Worm (Caenorhabditis elegans) whole organism, young adult: ENCODE measurements around the gene gur-3.

Experiments
- B0019.2 ChIP-seq: fragments of 200-800 bp; sonication (Bioruptor generic); conservative IDR thresholded peaks from 2 replicates; pipeline ENCODE4 v1.3.6; 2022; ENCODE audit warnings: missing genetic modification reagents, missing genetic modification characterization, missing compliant biosample characterization
- B0336.3 ChIP-seq: fragments of 200-800 bp; sonication (Bioruptor generic); IDR thresholded peaks from 2 replicates; pipeline ENCODE4 v1.3.6; 2022; ENCODE audit warnings: missing genetic modification characterization, missing compliant biosample characterization
- C17E4.6 ChIP-seq: fragments of 200-800 bp; sonication (Bioruptor generic); IDR thresholded peaks from 2 replicates; pipeline ENCODE4 v1.3.6; 2022; ENCODE audit warnings: missing genetic modification reagents, missing genetic modification characterization, missing compliant biosample characterization
- F22D6.2 ChIP-seq: sonication (generic microtip); optimal IDR thresholded peaks from 2 replicates; lab custom pipeline; 2016; ENCODE audit warnings: mild to moderate bottlenecking, missing genetic modification characterization, missing compliant biosample characterization
- F39B2.1 ChIP-seq: fragments of 200-800 bp; sonication (Bioruptor generic); IDR thresholded peaks from 2 replicates; pipeline ENCODE4 v1.3.6; 2022; ENCODE audit warnings: missing genetic modification reagents, missing genetic modification characterization, missing compliant biosample characterization
- F52B5.7 ChIP-seq: sonication (generic microtip); optimal IDR thresholded peaks from 2 replicates; lab custom pipeline; 2016; ENCODE audit warnings: mild to moderate bottlenecking, missing genetic modification characterization, missing compliant biosample characterization
- K12H6.12 ChIP-seq: fragments of 200-800 bp; sonication (Bioruptor generic); optimal IDR thresholded peaks from 2 replicates; lab custom pipeline; 2018; ENCODE audit warnings: mild to moderate bottlenecking, missing genetic modification characterization, missing compliant biosample characterization
- T26A5.8 ChIP-seq: sonication (generic microtip); optimal IDR thresholded peaks from 2 replicates; lab custom pipeline; 2016; ENCODE audit warnings: missing genetic modification characterization, missing compliant biosample characterization
- Y53F4B.3 ChIP-seq: fragments of 200-800 bp; sonication (Bioruptor generic); IDR thresholded peaks from 2 replicates; pipeline ENCODE4 v1.3.6; 2022; ENCODE audit warnings: missing genetic modification reagents, missing genetic modification characterization, missing compliant biosample characterization
- Y95B8A.8 ChIP-seq: fragments of 200-800 bp; sonication (Bioruptor generic); IDR thresholded peaks from 2 replicates; pipeline ENCODE4 v1.3.6; 2022; ENCODE audit warnings: missing genetic modification reagents, missing genetic modification characterization, missing compliant biosample characterization
- akir-1 ChIP-seq: fragments of 200-800 bp; sonication (Bioruptor generic); optimal IDR thresholded peaks from 2 replicates; lab custom pipeline; 2018; ENCODE audit warnings: mild to moderate bottlenecking, missing genetic modification characterization, moderate library complexity, missing compliant biosample characterization
- aptf-2 ChIP-seq: fragments of 200-800 bp; sonication (Bioruptor generic); conservative IDR thresholded peaks from 2 replicates; pipeline ENCODE4 v1.3.6; 2022; ENCODE audit warnings: missing genetic modification reagents, missing genetic modification characterization, missing compliant biosample characterization
- attf-5 ChIP-seq: fragments of 200-800 bp; sonication (Bioruptor generic); optimal IDR thresholded peaks from 2 replicates; lab custom pipeline; 2018; ENCODE audit warnings: mild to moderate bottlenecking, missing genetic modification characterization, missing compliant biosample characterization
- ccch-3 ChIP-seq: fragments of 200-800 bp; sonication (Bioruptor generic); optimal IDR thresholded peaks from 2 replicates; lab custom pipeline; 2018; ENCODE audit warnings: mild to moderate bottlenecking, missing genetic modification characterization, missing compliant biosample characterization
- ceh-100 ChIP-seq: fragments of 200-800 bp; sonication (Bioruptor generic); IDR thresholded peaks from 2 replicates; pipeline ENCODE4 v1.3.6; 2022; ENCODE audit warnings: missing genetic modification reagents, missing genetic modification characterization, missing compliant biosample characterization
- ceh-27 ChIP-seq: fragments of 200-800 bp; sonication (Bioruptor generic); optimal IDR thresholded peaks from 2 replicates; lab custom pipeline; 2018; ENCODE audit warnings: mild to moderate bottlenecking, missing genetic modification characterization, moderate library complexity, missing compliant biosample characterization
- ceh-91 ChIP-seq: fragments of 200-800 bp; sonication (Bioruptor generic); IDR thresholded peaks from 2 replicates; pipeline ENCODE4 v1.3.6; 2022; ENCODE audit warnings: missing genetic modification reagents, missing genetic modification characterization, missing compliant biosample characterization
- chd-7 ChIP-seq: sonication (generic microtip); optimal IDR thresholded peaks from 2 replicates; lab custom pipeline; 2016; ENCODE audit warnings: mild to moderate bottlenecking, missing genetic modification characterization, moderate library complexity, missing compliant biosample characterization
- die-1 ChIP-seq: sonication (generic microtip); optimal IDR thresholded peaks from 2 replicates; lab custom pipeline; 2016; ENCODE audit warnings: missing genotype, mild to moderate bottlenecking, missing genetic modification characterization, missing compliant biosample characterization
- dpff-1 ChIP-seq: sonication (generic microtip); optimal IDR thresholded peaks from 2 replicates; lab custom pipeline; 2017; ENCODE audit warnings: mild to moderate bottlenecking, missing genetic modification characterization, missing compliant biosample characterization
- dpl-1 ChIP-seq: fragments of 150-350 bp; optimal IDR thresholded peaks from 2 replicates; lab custom pipeline; 2014; ENCODE audit warnings: missing biosample characterization, missing genetic modification reagents, missing genetic modification characterization
- efl-1 ChIP-seq: fragments of 150-350 bp; optimal IDR thresholded peaks from 2 replicates; lab custom pipeline; 2014; ENCODE audit warnings: missing biosample characterization, missing genetic modification reagents, missing genetic modification characterization
- egl-18 ChIP-seq: fragments of 200-800 bp; sonication (Bioruptor generic); IDR thresholded peaks from 2 replicates; pipeline ENCODE4 v1.3.6; 2022; ENCODE audit warnings: missing genetic modification reagents, missing genetic modification characterization, missing compliant biosample characterization
- egrh-3 ChIP-seq: fragments of 200-800 bp; sonication (Bioruptor generic); IDR thresholded peaks from 2 replicates; pipeline ENCODE4 v1.3.6; 2022; ENCODE audit warnings: missing genetic modification reagents, missing genetic modification characterization, missing compliant biosample characterization
- fkh-3 ChIP-seq: sonication (generic microtip); optimal IDR thresholded peaks from 2 replicates; lab custom pipeline; 2016; ENCODE audit warnings: mild to moderate bottlenecking, missing genetic modification characterization, missing compliant biosample characterization
- gei-17 ChIP-seq: fragments of 200-800 bp; sonication (Bioruptor generic); optimal IDR thresholded peaks from 2 replicates; lab custom pipeline; 2018; ENCODE audit warnings: mild to moderate bottlenecking, missing genetic modification characterization, missing compliant biosample characterization
- hrde-1 ChIP-seq: sonication (generic microtip); optimal IDR thresholded peaks from 2 replicates; lab custom pipeline; 2016; ENCODE audit warnings: missing genetic modification characterization, mild to moderate bottlenecking, missing compliant biosample characterization, moderate library complexity, missing genotype, missing genetic modification reagents, borderline replicate concordance
- hsf-1 ChIP-seq: fragments of 200-800 bp; sonication (Bioruptor generic); IDR thresholded peaks from 2 replicates; pipeline ENCODE4 v1.3.6; 2022; ENCODE audit warnings: missing genetic modification reagents, missing genetic modification characterization, missing compliant biosample characterization
- lin-26 ChIP-seq: fragments of 200-800 bp; sonication (Bioruptor generic); IDR thresholded peaks from 2 replicates; pipeline ENCODE4 v1.3.6; 2022; ENCODE audit warnings: missing genetic modification reagents, missing genetic modification characterization, missing compliant biosample characterization
- lin-35 ChIP-seq, 3 experiments: fragments of 150-350 bp in 2 of 3; sonication (generic microtip) in 1 of 3; optimal IDR thresholded peaks; 2 replicates each; lab custom pipeline; 2014 to 2018; ENCODE audit warnings: missing biosample characterization in 3 of 3, missing genetic modification characterization in 3 of 3, missing genetic modification reagents in 3 of 3
- lin-40 ChIP-seq: sonication (generic microtip); optimal IDR thresholded peaks from 2 replicates; lab custom pipeline; 2016; ENCODE audit warnings: missing genetic modification characterization, mild to moderate bottlenecking, missing compliant biosample characterization, missing genotype, missing genetic modification reagents
- madf-3 ChIP-seq: fragments of 200-800 bp; sonication (Bioruptor generic); IDR thresholded peaks from 2 replicates; pipeline ENCODE4 v1.3.6; 2022; ENCODE audit warnings: missing genetic modification reagents, missing genetic modification characterization, missing compliant biosample characterization
- madf-6 ChIP-seq: fragments of 200-800 bp; sonication (Bioruptor generic); IDR thresholded peaks from 2 replicates; pipeline ENCODE4 v1.3.6; 2022; ENCODE audit warnings: missing genetic modification reagents, missing genetic modification characterization, missing compliant biosample characterization
- mcd-1 ChIP-seq: fragments of 200-800 bp; sonication (Bioruptor generic); IDR thresholded peaks from 2 replicates; pipeline ENCODE4 v1.3.6; 2022; ENCODE audit warnings: missing genetic modification reagents, missing genetic modification characterization, missing compliant biosample characterization
- mes-4 ChIP-seq: sonication (generic microtip); optimal IDR thresholded peaks from 2 replicates; lab custom pipeline; 2016; ENCODE audit warnings: missing genotype, missing genetic modification characterization, missing compliant biosample characterization
- nfya-1 ChIP-seq: sonication (generic microtip); optimal IDR thresholded peaks from 2 replicates; lab custom pipeline; 2017; ENCODE audit warnings: antibody characterized with exemption, missing compliant biosample characterization, missing genetic modification characterization, borderline replicate concordance; ENCODE audit not compliant: insufficient read depth
- nfyb-1 ChIP-seq: fragments of 200-800 bp; sonication (Bioruptor generic); IDR thresholded peaks from 2 replicates; pipeline ENCODE4 v1.3.6; 2022; ENCODE audit warnings: missing genetic modification reagents, missing genetic modification characterization, missing compliant biosample characterization
- nhr-120 ChIP-seq: fragments of 200-800 bp; sonication (Bioruptor generic); IDR thresholded peaks from 2 replicates; pipeline ENCODE4 v1.3.6; 2022; ENCODE audit warnings: missing genetic modification characterization, missing compliant biosample characterization
- nhr-80 ChIP-seq: sonication (generic microtip); optimal IDR thresholded peaks from 2 replicates; lab custom pipeline; 2016; ENCODE audit warnings: missing genetic modification characterization, missing compliant biosample characterization
- nhr-90 ChIP-seq: sonication (generic microtip); optimal IDR thresholded peaks from 2 replicates; lab custom pipeline; 2016; ENCODE audit warnings: missing genotype, mild to moderate bottlenecking, missing genetic modification characterization, missing compliant biosample characterization
- rec-8 ChIP-seq, 2 experiments: sonication (generic microtip); optimal IDR thresholded peaks; 2 replicates each; lab custom pipeline; 2016; ENCODE audit warnings: mild to moderate bottlenecking in 2 of 2, missing genetic modification characterization in 2 of 2, missing genetic modification reagents in 2 of 2, missing genotype in 2 of 2, missing biosample characterization in 1 of 2, missing compliant biosample characterization in 1 of 2, moderate library complexity in 1 of 2
- repo-1 ChIP-seq: sonication (generic microtip); optimal IDR thresholded peaks from 2 replicates; lab custom pipeline; 2017; ENCODE audit warnings: mild to moderate bottlenecking, missing genetic modification characterization, missing compliant biosample characterization
- sdz-38 ChIP-seq: sonication (generic microtip); optimal IDR thresholded peaks from 2 replicates; lab custom pipeline; 2016; ENCODE audit warnings: missing genotype, missing genetic modification characterization, missing compliant biosample characterization
- tlf-1 ChIP-seq: fragments of 200-800 bp; sonication (Bioruptor generic); optimal IDR thresholded peaks from 2 replicates; lab custom pipeline; 2018; ENCODE audit warnings: mild to moderate bottlenecking, missing genetic modification characterization, missing compliant biosample characterization
- unc-130 ChIP-seq: sonication (generic microtip); optimal IDR thresholded peaks from 2 replicates; lab custom pipeline; 2016; ENCODE audit warnings: missing genetic modification reagents, missing genetic modification characterization, missing compliant biosample characterization
- xnd-1 ChIP-seq: sonication (generic microtip); optimal IDR thresholded peaks from 2 replicates; lab custom pipeline; 2016; ENCODE audit warnings: missing genotype, missing genetic modification reagents, missing genetic modification characterization, missing compliant biosample characterization
- ztf-22 ChIP-seq: fragments of 200-800 bp; sonication (Bioruptor generic); optimal IDR thresholded peaks from 2 replicates; lab custom pipeline; 2018; ENCODE audit warnings: mild to moderate bottlenecking, missing genetic modification characterization, moderate library complexity, missing compliant biosample characterization
- ztf-25 ChIP-seq: fragments of 200-800 bp; sonication (Bioruptor generic); IDR thresholded peaks from 2 replicates; pipeline ENCODE4 v1.3.6; 2022; ENCODE audit warnings: missing genetic modification reagents, missing genetic modification characterization, missing compliant biosample characterization
- ztf-3 ChIP-seq: fragments of 200-800 bp; sonication (Bioruptor generic); optimal IDR thresholded peaks from 2 replicates; lab custom pipeline; 2018; ENCODE audit warnings: mild to moderate bottlenecking, missing genetic modification characterization, missing compliant biosample characterization
- ztf-6 ChIP-seq: fragments of 200-800 bp; sonication (Bioruptor generic); IDR thresholded peaks from 2 replicates; pipeline ENCODE4 v1.3.6; 2022; ENCODE audit warnings: missing genetic modification reagents, missing genetic modification characterization, missing compliant biosample characterization

Gene gur-3

ce11 chrX:10419743-10420142 lies 13.6 kb upstream of the gur-3 start, which contains the start of gene cdk-11.2 (continued):
- TF ChIP-seq die-1 (tag; lab: Kevin White, UChicago) (no peak), Y53F4B.3 (GFP tag; lab: Robert Waterston, UW) (no peak), ceh-100 (no peak), mes-4 (tag; lab: Kevin White, UChicago) (no peak), xnd-1 (no peak), tlf-1 (GFP tag; lab: Kevin White, UChicago) (no peak), nhr-120 (no peak), C17E4.6 (no peak), unc-130 (no peak), sdz-38 (tag; lab: Kevin White, UChicago) (no peak), gei-17 (no peak), T26A5.8 (tag; lab: Kevin White, UChicago) (no peak), B0336.3 (no peak), ztf-3 (GFP tag; lab: Kevin White, UChicago) (no peak), madf-6 (GFP tag; lab: Robert Waterston, UW) (no peak), ztf-6 (GFP tag; lab: Robert Waterston, UW) (no peak), F39B2.1 (GFP tag; lab: Robert Waterston, UW) (no peak), dpl-1 (GFP tag; lab: Kevin White, UChicago) (no peak), Y95B8A.8 (no peak), efl-1 (peak; percentile 39), ztf-22 (GFP tag; lab: Kevin White, UChicago) (no peak), nfyb-1 (no peak), B0019.2 (GFP tag; lab: Robert Waterston, UW) (no peak), ccch-3 (GFP tag; lab: Kevin White, UChicago) (no peak), dpff-1 (tag; lab: Kevin White, UChicago) (no peak), chd-7 (tag; lab: Kevin White, UChicago) (no peak), K12H6.12 (tag; lab: Kevin White, UChicago) (no peak), lin-26 (GFP tag; lab: Robert Waterston, UW) (no peak), repo-1 (tag; lab: Kevin White, UChicago) (no peak), attf-5 (GFP tag; lab: Kevin White, UChicago) (peak; percentile 71), lin-40 (tag; lab: Kevin White, UChicago) (no peak), ceh-91 (GFP tag; lab: Robert Waterston, UW) (no peak), egrh-3 (GFP tag; lab: Robert Waterston, UW) (no peak), fkh-3 (tag; lab: Kevin White, UChicago) (no peak), rec-8 (tag; optimal IDR thresholded peaks at IDR 0.05; lab: Kevin White, UChicago) (no peak), F52B5.7 (tag; lab: Kevin White, UChicago) (no peak), aptf-2 (GFP tag; lab: Robert Waterston, UW) (peak; percentile 94), nfya-1 (tag; lab: Kevin White, UChicago) (no peak), akir-1 (GFP tag; lab: Kevin White, UChicago) (no peak), nhr-90 (tag; lab: Kevin White, UChicago) (no peak), lin-35 (GFP tag; optimal IDR thresholded peaks at IDR 0.05; lab: Kevin White, UChicago) (peak in 1 of 3 experiments; percentile 43), egl-18 (no peak), madf-3 (GFP tag; lab: Robert Waterston, UW) (no peak), mcd-1 (GFP tag; lab: Robert Waterston, UW) (0 out of 2 replicates have a peak, but pooled peaks have one; percentile 14), nhr-80 (tag; lab: Kevin White, UChicago) (peak; percentile 42), hrde-1 (no peak), ceh-27 (peak; percentile 5), hsf-1 (GFP tag; lab: Robert Waterston, UW) (no peak), ztf-25 (GFP tag; lab: Robert Waterston, UW) (no peak), F22D6.2 (tag; lab: Kevin White, UChicago) (no peak)
- TF ChIP-seq, all 124 proteins: peak for 14
